Worm (Caenorhabditis elegans): Measurements from ENCODE around the gene dyf-4.

DNA sequence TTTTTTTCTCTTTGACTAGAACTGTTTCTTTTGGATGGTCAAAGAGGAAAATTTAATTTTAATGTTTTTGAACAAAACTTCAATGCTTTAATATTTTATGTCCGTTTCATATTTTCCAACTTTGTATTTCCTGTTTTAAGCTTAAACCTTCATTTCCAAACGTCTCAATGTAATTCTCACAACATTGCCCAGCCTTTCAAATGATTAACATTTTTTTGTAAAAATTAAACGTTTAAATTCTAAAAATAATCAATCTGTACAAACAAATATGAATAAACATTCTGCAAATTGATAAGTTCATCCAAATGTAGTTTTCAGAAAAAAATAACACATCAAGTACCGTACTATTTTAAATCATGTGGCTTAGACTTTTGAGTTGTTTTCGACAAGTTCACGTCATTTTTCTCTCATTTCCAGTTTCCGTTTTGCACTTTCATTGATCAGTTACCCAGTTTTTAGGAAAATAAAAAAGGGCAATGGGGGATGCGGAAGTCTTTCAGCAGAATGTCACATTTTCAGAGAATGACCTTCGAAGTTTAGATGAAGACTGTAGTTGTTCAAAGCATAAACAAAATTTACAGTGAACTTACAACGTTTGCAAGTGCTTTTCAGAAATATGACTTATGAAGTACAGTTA, 17.3 kb upstream of the dyf-4 start:
- TF ChIP-seq unc-62 (GFP tag; optimal IDR thresholded peaks at IDR 0.05), result no peak
- no peak for TF ChIP-seq zip-8 (tag; optimal IDR thresholded peaks at IDR 0.05)
- TF ChIP-seq nhr-2 (tag; optimal IDR thresholded peaks at IDR 0.05), result no peak
- TF ChIP-seq snpc-4 (tag; optimal IDR thresholded peaks at IDR 0.05), result no peak
- TF ChIP-seq M03D4.4 (tag; optimal IDR thresholded peaks at IDR 0.05), result no peak
- TF ChIP-seq unc-39 (tag; optimal IDR thresholded peaks at IDR 0.05), result no peak
- no peak for TF ChIP-seq drap-1 (GFP tag; optimal IDR thresholded peaks at IDR 0.05)
- TF ChIP-seq mep-1 (tag; optimal IDR thresholded peaks at IDR 0.05), result no peak
- no peak for TF ChIP-seq lsy-2 (tag; optimal IDR thresholded peaks at IDR 0.05)
- TF ChIP-seq ztf-11 (tag; optimal IDR thresholded peaks at IDR 0.05), result no peak
- no peak for TF ChIP-seq nhr-76 (tag; optimal IDR thresholded peaks at IDR 0.05)
- TF ChIP-seq tbx-8 (GFP tag; optimal IDR thresholded peaks at IDR 0.05), result no peak
- TF ChIP-seq unc-120 (tag; optimal IDR thresholded peaks at IDR 0.05; ENCODE audit: poor library complexity, severe bottlenecking), result no peak
